Fruit fly (Drosophila melanogaster): ENCODE measurements around the gene CG32590.

DNA sequence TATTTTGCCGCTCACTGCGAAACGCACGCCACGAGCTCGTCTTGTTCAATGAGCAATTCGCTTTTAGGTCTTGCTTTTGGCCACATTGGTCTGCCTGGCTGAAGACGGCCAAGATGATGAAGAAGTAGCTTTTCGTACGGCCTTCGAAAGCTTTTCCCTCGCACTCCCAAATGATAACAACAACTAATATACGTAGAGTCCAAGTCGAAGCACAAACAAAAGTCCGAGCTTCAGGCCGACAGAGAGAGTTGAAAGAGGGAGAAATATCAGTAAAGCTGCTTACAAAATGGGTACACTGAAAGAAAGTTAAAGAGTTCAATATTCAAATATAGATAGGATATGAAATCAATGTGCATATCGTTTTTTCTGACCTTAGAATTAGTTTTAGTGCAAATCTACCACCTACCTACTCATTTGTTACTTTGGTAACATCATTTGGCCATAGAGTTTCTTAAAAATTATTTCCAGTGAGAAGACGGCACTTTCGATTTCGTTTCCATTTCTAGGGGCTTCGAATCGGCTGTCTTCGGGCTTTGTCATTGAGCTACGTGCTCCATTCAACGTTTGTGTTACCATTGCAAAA, 43.7 kb upstream of the CG32590 start, which contains the start of the genes CG45064 and CG45065:
- TF ChIP-seq h (optimal IDR thresholded peaks at IDR 0.05): no peak
- TF ChIP-seq psq (optimal IDR thresholded peaks at IDR 0.05): no peak
- TF ChIP-seq Myc (optimal IDR thresholded peaks at IDR 0.05): no peak
- no peak for TF ChIP-seq ttk (optimal IDR thresholded peaks at IDR 0.05)
- TF ChIP-seq Sin3A (optimal IDR thresholded peaks at IDR 0.05): no peak

All from Kc167 (cell line).